Fruit fly (Drosophila melanogaster) whole organism, pupa: Measurements from ENCODE around the gene CG31704.

ENCODE experiments used
- CG10348 ChIP-seq: fragments of 200-800 bp; sonication (Bioruptor generic); IDR thresholded peaks from 2 replicates; pipeline ENCODE4 v1.3.6; 2022; ENCODE audit warnings: missing biosample characterization, missing genetic modification characterization
- CG12605 ChIP-seq: fragments of 200-800 bp; sonication (Bioruptor generic); IDR thresholded peaks from 2 replicates; pipeline ENCODE4 v1.3.6; 2022; ENCODE audit warnings: missing biosample characterization, missing genetic modification characterization
- CG13204 ChIP-seq: fragments of 200-800 bp; sonication (Bioruptor generic); optimal IDR thresholded peaks from 2 replicates; lab custom pipeline; 2018; ENCODE audit warnings: missing biosample characterization, mild to moderate bottlenecking, missing genetic modification characterization, moderate library complexity
- CG14655 ChIP-seq: fragments of 200-800 bp; sonication (Bioruptor generic); optimal IDR thresholded peaks from 3 replicates; lab custom pipeline; 2017; ENCODE audit warnings: mild to moderate bottlenecking, missing biosample characterization, missing genetic modification reagents, missing genetic modification characterization
- CG15710 ChIP-seq: fragments of 200-800 bp; sonication (Bioruptor generic); optimal IDR thresholded peaks from 2 replicates; lab custom pipeline; 2018; ENCODE audit warnings: missing biosample characterization, mild to moderate bottlenecking, missing genetic modification characterization, moderate library complexity
- CG17806 ChIP-seq: fragments of 200-800 bp; sonication (Bioruptor generic); optimal IDR thresholded peaks from 2 replicates; lab custom pipeline; 2018; ENCODE audit warnings: missing biosample characterization, mild to moderate bottlenecking, missing genetic modification characterization, moderate library complexity
- CG32121 ChIP-seq: fragments of 200-800 bp; sonication (Bioruptor generic); IDR thresholded peaks from 2 replicates; pipeline ENCODE4 v1.3.6; 2022; ENCODE audit warnings: missing biosample characterization, missing genetic modification characterization
- CG34367 ChIP-seq: fragments of 200-800 bp; sonication (Bioruptor generic); optimal IDR thresholded peaks from 2 replicates; lab custom pipeline; 2018; ENCODE audit warnings: missing biosample characterization, mild to moderate bottlenecking, missing genetic modification characterization
- CG4496 ChIP-seq: fragments of 200-800 bp; sonication (Bioruptor generic); IDR thresholded peaks from 3 replicates; pipeline ENCODE4 v1.3.6; 2022; ENCODE audit warnings: missing biosample characterization, missing genetic modification characterization
- CG8159 ChIP-seq: fragments of 200-800 bp; sonication (Bioruptor generic); optimal IDR thresholded peaks from 3 replicates; lab custom pipeline; 2018; ENCODE audit warnings: missing biosample characterization, mild to moderate bottlenecking, missing genetic modification characterization, moderate library complexity
- CG8301 ChIP-seq: fragments of 200-800 bp; sonication (Bioruptor generic); optimal IDR thresholded peaks from 2 replicates; lab custom pipeline; 2018; ENCODE audit warnings: missing biosample characterization, mild to moderate bottlenecking, missing genetic modification characterization
- CG9948 ChIP-seq: fragments of 200-800 bp; sonication (Bioruptor generic); optimal IDR thresholded peaks from 2 replicates; lab custom pipeline; 2018; ENCODE audit warnings: missing biosample characterization, mild to moderate bottlenecking, missing genetic modification characterization, moderate library complexity
- D1 ChIP-seq: fragments of 200-800 bp; sonication (Bioruptor generic); optimal IDR thresholded peaks from 2 replicates; lab custom pipeline; 2018; ENCODE audit warnings: missing biosample characterization, mild to moderate bottlenecking, missing genetic modification characterization, moderate library complexity
- EcR ChIP-seq: fragments of 200-800 bp; sonication (Bioruptor generic); optimal IDR thresholded peaks from 3 replicates; lab custom pipeline; 2019; ENCODE audit warnings: missing biosample characterization, missing genetic modification characterization, mild to moderate bottlenecking, moderate library complexity, missing genetic modification reagents
- Ets98B ChIP-seq: fragments of 200-800 bp; sonication (Bioruptor generic); IDR thresholded peaks from 2 replicates; pipeline ENCODE4 v1.3.6; 2022; ENCODE audit warnings: missing biosample characterization, missing genetic modification characterization
- Pif1A ChIP-seq: fragments of 200-800 bp; sonication (Bioruptor generic); optimal IDR thresholded peaks from 3 replicates; lab custom pipeline; 2016; ENCODE audit warnings: missing biosample characterization, missing genetic modification characterization
- Pif1B ChIP-seq: fragments of 200-800 bp; sonication (Bioruptor generic); optimal IDR thresholded peaks from 3 replicates; lab custom pipeline; 2016; ENCODE audit warnings: missing biosample characterization, missing genetic modification characterization
- Snoo ChIP-seq: fragments of 200-800 bp; sonication (Bioruptor generic); optimal IDR thresholded peaks from 3 replicates; lab custom pipeline; 2017; ENCODE audit warnings: missing biosample characterization, mild to moderate bottlenecking, missing genetic modification characterization, inconsistent platforms
- fd96Ca ChIP-seq: fragments of 200-800 bp; sonication (Bioruptor generic); IDR thresholded peaks from 3 replicates; pipeline ENCODE4 v1.3.6; 2022; ENCODE audit warnings: missing biosample characterization, missing genetic modification characterization
- gl ChIP-seq: fragments of 200-800 bp; sonication (Bioruptor generic); optimal IDR thresholded peaks from 2 replicates; lab custom pipeline; 2018; ENCODE audit warnings: missing biosample characterization, mild to moderate bottlenecking, missing genetic modification characterization
- rn ChIP-seq: fragments of 200-800 bp; sonication (Bioruptor generic); IDR thresholded peaks from 2 replicates; pipeline ENCODE4 v1.3.6; 2022; ENCODE audit warnings: missing biosample characterization, missing genetic modification characterization

The CG31704 gene

dm6 chr2L:11808702-11809583 lies 31.5 kb upstream of the CG31704 start, which contains the start of gene crol:
Gene crol (minus strand): TSS chr2L:11809438.
- TF ChIP-seq Pif1A (no peak), Ets98B (GFP tag; lab: Robert Waterston, UW) (peak; percentile 19; the same call in 1 of the 2 replicates), EcR (GFP tag; lab: Kevin White, UChicago) (peak; percentile 9), CG13204 (peak; percentile 84), CG12605 (GFP tag; lab: Robert Waterston, UW) (peak; percentile 54), CG32121 (peak; percentile 34; the same call in 1 of the 2 replicates), D1 (peak; percentile 39), fd96Ca (GFP tag; lab: Robert Waterston, UW) (peak; percentile 64; the same call in 1 of the 3 replicates), CG9948 (no peak), CG4496 (GFP tag; lab: Robert Waterston, UW) (peak; percentile 48; the same call in 1 of the 3 replicates)

DNA sequence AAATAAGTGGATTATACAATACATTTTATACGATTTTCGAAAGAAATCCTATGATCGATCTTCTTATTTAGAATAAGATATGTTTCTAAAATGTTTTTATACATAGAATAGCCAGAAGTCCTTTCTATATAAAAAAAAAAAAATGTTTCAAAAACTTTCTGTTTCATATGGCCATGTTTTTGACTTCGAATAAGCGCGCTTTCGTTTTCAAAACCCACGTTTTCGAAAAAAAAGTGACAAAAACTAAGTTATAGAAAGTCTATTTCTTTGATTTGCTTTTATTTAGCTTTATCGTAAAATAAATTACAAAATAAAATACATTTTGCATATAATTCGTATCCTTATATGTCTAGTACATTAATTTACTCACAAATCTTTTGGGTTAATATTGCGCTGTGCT lies 30.7 kb upstream of the CG31704 start:
- TF ChIP-seq CG8159 (tag; lab: Kevin White, UChicago): no peak
- TF ChIP-seq CG17806 (tag; lab: Kevin White, UChicago): no peak

dm6 chr2L:11812781-11813664 lies 27.5 kb upstream of the CG31704 start:
- 0 out of 2 replicates have a peak, but pooled peaks have one; percentile 13 for TF ChIP-seq CG32121
- TF ChIP-seq CG8301 (tag; lab: Kevin White, UChicago): peak; percentile 18
- TF ChIP-seq CG12605 (GFP tag; lab: Robert Waterston, UW): no peak
- TF ChIP-seq Ets98B (GFP tag; lab: Robert Waterston, UW): no peak
- peak; percentile 26 for TF ChIP-seq CG14655 (GFP tag; lab: Kevin White, UChicago)

dm6 chr2L:11813665-11814087 lies 26.8 kb upstream of the CG31704 start, which contains the start of gene CycY:
Gene CycY (minus strand): TSS chr2L:11813780.
- TF ChIP-seq Ets98B (GFP tag; lab: Robert Waterston, UW) (no peak), CG8159 (tag; lab: Kevin White, UChicago) (peak; percentile 1)
- TF ChIP-seq, all 21 proteins: peak for 1

DNA sequence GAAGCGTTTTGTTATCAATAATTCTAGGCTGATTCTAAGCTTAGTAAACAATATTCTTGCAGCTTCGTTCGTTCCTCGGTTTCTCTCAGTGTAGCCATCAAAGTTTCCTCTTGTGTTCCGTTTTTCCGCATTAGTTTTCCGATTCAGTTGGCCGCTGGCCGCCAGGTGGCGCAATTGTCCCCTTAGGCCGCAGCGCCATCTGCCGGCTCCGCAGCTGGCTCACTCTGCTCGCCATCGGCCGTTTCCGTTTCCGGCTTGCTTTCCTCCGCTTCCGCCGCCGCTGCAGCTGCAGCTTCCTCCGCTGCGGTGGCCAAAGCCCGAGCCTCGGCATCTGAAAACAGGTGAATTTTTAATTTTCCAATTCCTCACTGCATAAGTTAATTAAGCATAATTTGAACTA lies 24.1 kb upstream of the CG31704 start:
- peak; percentile 19 for TF ChIP-seq Pif1B (GFP tag; lab: Kevin White, UChicago)
- TF ChIP-seq CG17806 (tag; lab: Kevin White, UChicago): peak; percentile 23
- no peak for TF ChIP-seq Snoo
- TF ChIP-seq CG9948: no peak
- peak; percentile 48 for TF ChIP-seq gl
- TF ChIP-seq CG4496 (GFP tag; lab: Robert Waterston, UW): peak; percentile 88
- peak; percentile 58; the same call in 2 of the 3 replicates for TF ChIP-seq fd96Ca (GFP tag; lab: Robert Waterston, UW)
- TF ChIP-seq D1: no peak
- TF ChIP-seq CG32121: peak; percentile 51
- peak; percentile 61 for TF ChIP-seq CG14655 (GFP tag; lab: Kevin White, UChicago)
- TF ChIP-seq EcR (GFP tag; lab: Kevin White, UChicago): no peak
- no peak for TF ChIP-seq CG13204
- TF ChIP-seq CG34367: peak; percentile 54
- TF ChIP-seq Pif1A: peak; percentile 72
- TF ChIP-seq CG8301 (tag; lab: Kevin White, UChicago): peak; percentile 43
- peak; percentile 40; the same call in 1 of the 2 replicates for TF ChIP-seq rn (GFP tag; lab: Robert Waterston, UW)
- peak; percentile 43 for TF ChIP-seq Ets98B (GFP tag; lab: Robert Waterston, UW)
- peak; percentile 30 for TF ChIP-seq CG8159 (tag; lab: Kevin White, UChicago)
- TF ChIP-seq CG15710 (tag; lab: Kevin White, UChicago): peak; percentile 30
- TF ChIP-seq CG12605 (GFP tag; lab: Robert Waterston, UW): peak; percentile 62
- TF ChIP-seq CG10348 (GFP tag; lab: Robert Waterston, UW): no peak

DNA sequence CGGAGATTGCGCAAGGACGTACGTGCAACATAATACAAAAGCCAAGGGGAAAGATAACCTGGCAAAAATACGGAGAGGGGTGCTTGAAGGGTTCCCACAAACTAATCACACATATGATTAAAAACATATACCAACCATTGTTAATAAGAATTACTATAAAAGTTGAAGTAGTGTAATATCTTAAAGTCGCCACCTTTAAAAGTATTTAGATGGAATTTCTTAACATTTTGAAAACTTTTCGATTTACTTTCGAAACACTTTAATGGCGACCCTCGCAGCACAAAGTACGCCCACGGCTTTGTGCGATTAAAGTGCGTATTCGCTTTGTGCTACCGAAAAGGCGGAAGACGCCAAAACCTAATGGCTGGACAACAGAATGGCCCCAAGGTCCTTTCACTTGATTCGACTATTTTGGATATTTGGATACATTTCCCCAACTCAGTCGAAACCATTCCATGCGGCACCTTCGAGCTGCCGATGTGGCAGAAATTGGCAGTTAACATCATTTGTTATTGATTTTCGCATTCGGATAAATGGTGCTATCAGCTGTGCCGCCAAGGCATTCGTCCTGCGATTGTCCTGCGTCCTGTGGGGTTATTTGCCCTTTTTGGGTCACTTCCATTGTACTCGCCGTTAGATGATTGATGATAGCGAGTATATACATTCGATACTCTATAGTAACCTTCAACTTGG lies 16.9 kb upstream of the CG31704 start:
- TF ChIP-seq Pif1A: no peak
- TF ChIP-seq CG15710 (tag; lab: Kevin White, UChicago): no peak
- TF ChIP-seq CG13204: no peak
- no peak for TF ChIP-seq CG4496 (GFP tag; lab: Robert Waterston, UW)
- TF ChIP-seq CG10348 (GFP tag; lab: Robert Waterston, UW): no peak
- TF ChIP-seq Pif1B (GFP tag; lab: Kevin White, UChicago): no peak
- TF ChIP-seq D1: no peak
- TF ChIP-seq CG12605 (GFP tag; lab: Robert Waterston, UW): no peak
- no peak for TF ChIP-seq gl
- TF ChIP-seq fd96Ca (GFP tag; lab: Robert Waterston, UW): no peak
